Fruit fly (Drosophila melanogaster) whole organism, embryonic: ENCODE data around the gene sphinx1.

Source experiments
- Antp ChIP-seq: fragments of 200-800 bp; sonication (Bioruptor generic); optimal IDR thresholded peaks from 3 replicates; lab custom pipeline; 2016; ENCODE audit warnings: missing biosample characterization, missing genetic modification characterization
- CG10209 ChIP-seq: fragments of 200-800 bp; sonication (Bioruptor generic); optimal IDR thresholded peaks from 3 replicates; lab custom pipeline; 2017; ENCODE audit warnings: missing biosample characterization, mild to moderate bottlenecking, missing genetic modification characterization, missing genetic modification reagents
- CG10274 ChIP-seq: fragments of 200-800 bp; sonication (Bioruptor generic); optimal IDR thresholded peaks from 3 replicates; lab custom pipeline; 2017; ENCODE audit warnings: missing biosample characterization, mild to moderate bottlenecking, missing genetic modification characterization
- CG10543 ChIP-seq: fragments of 200-800 bp; sonication (Bioruptor generic); optimal IDR thresholded peaks from 3 replicates; lab custom pipeline; 2017; ENCODE audit warnings: missing biosample characterization, mild to moderate bottlenecking, missing genetic modification characterization, moderate library complexity
- CG11504 ChIP-seq: fragments of 200-800 bp; sonication (Bioruptor generic); optimal IDR thresholded peaks from 3 replicates; lab custom pipeline; 2019; ENCODE audit warnings: missing biosample characterization, mild to moderate bottlenecking, missing genetic modification characterization, moderate library complexity
- CG12104 ChIP-seq: fragments of 200-800 bp; sonication (Bioruptor generic); optimal IDR thresholded peaks from 3 replicates; lab custom pipeline; 2016; ENCODE audit warnings: missing biosample characterization, missing genetic modification characterization
- CG12299 ChIP-seq: fragments of 200-800 bp; sonication (Bioruptor generic); optimal IDR thresholded peaks from 2 replicates; lab custom pipeline; 2018; ENCODE audit warnings: missing biosample characterization, mild to moderate bottlenecking, missing genetic modification characterization
- CG12391 ChIP-seq: fragments of 200-800 bp; sonication (Bioruptor generic); optimal IDR thresholded peaks from 3 replicates; lab custom pipeline; 2018; ENCODE audit warnings: missing biosample characterization, mild to moderate bottlenecking, missing genetic modification characterization, moderate library complexity
- CG12659 ChIP-seq: fragments of 200-800 bp; sonication (Bioruptor generic); optimal IDR thresholded peaks from 3 replicates; lab custom pipeline; 2017; ENCODE audit warnings: mild to moderate bottlenecking, missing biosample characterization, missing genetic modification reagents, missing genetic modification characterization
- CG15601 ChIP-seq: fragments of 200-800 bp; sonication (Bioruptor generic); optimal IDR thresholded peaks from 3 replicates; lab custom pipeline; 2019; ENCODE audit warnings: missing biosample characterization, mild to moderate bottlenecking, missing genetic modification characterization, moderate library complexity
- CG2120 ChIP-seq: fragments of 200-800 bp; sonication (Bioruptor generic); optimal IDR thresholded peaks from 3 replicates; lab custom pipeline; 2016; ENCODE audit warnings: missing biosample characterization, missing genetic modification characterization
- CG2129 ChIP-seq: fragments of 200-800 bp; sonication (Bioruptor generic); IDR thresholded peaks from 2 replicates; pipeline ENCODE4 v1.3.6; 2022; ENCODE audit warnings: missing biosample characterization, missing genetic modification characterization; ENCODE audit not compliant: partially characterized antibody
- CG3407 ChIP-seq: fragments of 200-800 bp; sonication (Bioruptor generic); optimal IDR thresholded peaks from 2 replicates; lab custom pipeline; 2018; ENCODE audit warnings: missing biosample characterization, mild to moderate bottlenecking, missing genetic modification characterization
- CG5180 ChIP-seq: fragments of 200-800 bp; sonication (Bioruptor generic); optimal IDR thresholded peaks from 3 replicates; lab custom pipeline; 2017; ENCODE audit warnings: missing biosample characterization, missing genetic modification characterization, mild to moderate bottlenecking, moderate library complexity, missing genetic modification reagents
- Deaf1 ChIP-seq: fragments of 200-800 bp; optimal IDR thresholded peaks from 3 replicates; lab custom pipeline; 2019; ENCODE audit warnings: missing biosample characterization, mild to moderate bottlenecking, missing genetic modification characterization, moderate library complexity
- Drgx ChIP-seq: fragments of 200-800 bp; sonication (Bioruptor generic); IDR thresholded peaks from 2 replicates; pipeline ENCODE4 v1.3.6; 2022; ENCODE audit warnings: missing biosample characterization, missing genetic modification characterization
- Elba2 ChIP-seq: fragments of 200-800 bp; sonication (Bioruptor generic); optimal IDR thresholded peaks from 3 replicates; lab custom pipeline; 2016; ENCODE audit warnings: missing biosample characterization, missing genetic modification characterization
- Fer1 ChIP-seq: fragments of 200-800 bp; sonication (Bioruptor generic); optimal IDR thresholded peaks from 2 replicates; lab custom pipeline; 2017; ENCODE audit warnings: missing biosample characterization, mild to moderate bottlenecking, missing genetic modification characterization
- GATAe ChIP-seq: fragments of 200-800 bp; sonication (Bioruptor generic); conservative IDR thresholded peaks from 2 replicates; pipeline ENCODE4 v1.3.6; 2022; ENCODE audit warnings: missing biosample characterization, missing genetic modification characterization
- H2.0 ChIP-seq: fragments of 200-800 bp; sonication (Bioruptor generic); IDR thresholded peaks from 2 replicates; pipeline ENCODE4 v1.3.6; 2022; ENCODE audit warnings: missing biosample characterization, missing genetic modification characterization
- Jarid2 ChIP-seq: fragments of 200-800 bp; sonication (Bioruptor generic); optimal IDR thresholded peaks from 3 replicates; lab custom pipeline; 2017; ENCODE audit warnings: mild to moderate bottlenecking, missing biosample characterization, missing genetic modification reagents, missing genetic modification characterization
- Lhr ChIP-seq: fragments of 200-800 bp; sonication (Bioruptor generic); optimal IDR thresholded peaks from 3 replicates; lab custom pipeline; 2017; ENCODE audit warnings: mild to moderate bottlenecking, missing biosample characterization, missing genetic modification reagents, missing genetic modification characterization
- Mes4 ChIP-seq: fragments of 200-800 bp; sonication (Bioruptor generic); optimal IDR thresholded peaks from 2 replicates; lab custom pipeline; 2016; ENCODE audit warnings: missing biosample characterization, missing genetic modification characterization
- Mrtf ChIP-seq: fragments of 200-800 bp; sonication (Bioruptor generic); IDR thresholded peaks from 3 replicates; pipeline ENCODE4 v1.3.6; 2022; ENCODE audit warnings: missing biosample characterization, missing genetic modification characterization
- Nf-YB ChIP-seq: fragments of 200-800 bp; sonication (Bioruptor generic); optimal IDR thresholded peaks from 3 replicates; lab custom pipeline; 2019; ENCODE audit warnings: missing biosample characterization, mild to moderate bottlenecking, missing genetic modification characterization, moderate library complexity
- Rfx ChIP-seq: fragments of 200-800 bp; sonication (Bioruptor generic); IDR thresholded peaks from 2 replicates; pipeline ENCODE4 v1.3.6; 2022; ENCODE audit warnings: missing biosample characterization, missing genetic modification characterization
- Taf1 ChIP-seq: fragments of 200-800 bp; sonication (Bioruptor generic); IDR thresholded peaks from 2 replicates; pipeline ENCODE4 v1.3.6; 2022; ENCODE audit warnings: missing biosample characterization, missing genetic modification characterization
- Tbp ChIP-seq: fragments of >200 bp; optimal IDR thresholded peaks from 2 replicates; lab custom pipeline; 2018; ENCODE audit warnings: missing biosample characterization, missing genetic modification characterization
- amos ChIP-seq: fragments of 200-800 bp; sonication (Bioruptor generic); IDR thresholded peaks from 2 replicates; pipeline ENCODE4 v1.3.6; 2022; ENCODE audit warnings: missing biosample characterization, missing genetic modification characterization; ENCODE audit not compliant: partially characterized antibody
- ash1 ChIP-seq: fragments of 200-800 bp; sonication (Bioruptor generic); optimal IDR thresholded peaks from 2 replicates; lab custom pipeline; 2018; ENCODE audit warnings: missing biosample characterization, mild to moderate bottlenecking, missing genetic modification characterization
- cas ChIP-seq: fragments of 200-800 bp; sonication (Bioruptor generic); IDR thresholded peaks from 2 replicates; pipeline ENCODE4 v1.3.6; 2022; ENCODE audit warnings: missing biosample characterization, missing genetic modification characterization
- caup ChIP-seq: fragments of 200-800 bp; sonication (Bioruptor generic); optimal IDR thresholded peaks from 3 replicates; lab custom pipeline; 2017; ENCODE audit warnings: missing biosample characterization, mild to moderate bottlenecking, missing genetic modification characterization, moderate library complexity; ENCODE audit not compliant: severe bottlenecking
- dati ChIP-seq: fragments of 200-800 bp; sonication (Bioruptor generic); IDR thresholded peaks from 2 replicates; pipeline ENCODE4 v1.3.6; 2022; ENCODE audit warnings: missing biosample characterization, missing genetic modification characterization
- esg ChIP-seq: fragments of 200-800 bp; sonication (Bioruptor generic); conservative IDR thresholded peaks from 2 replicates; pipeline ENCODE4 v1.3.6; 2022; ENCODE audit warnings: missing biosample characterization, missing genetic modification characterization
- fd64A ChIP-seq: fragments of 200-800 bp; sonication (Bioruptor generic); optimal IDR thresholded peaks from 3 replicates; lab custom pipeline; 2018; ENCODE audit warnings: missing biosample characterization, mild to moderate bottlenecking, missing genetic modification characterization
- gsb ChIP-seq: fragments of 200-800 bp; sonication (Bioruptor generic); IDR thresholded peaks from 2 replicates; pipeline ENCODE4 v1.3.6; 2022; ENCODE audit warnings: missing biosample characterization, missing genetic modification characterization
- gt ChIP-seq: fragments of 200-800 bp; sonication (Bioruptor generic); IDR thresholded peaks from 2 replicates; pipeline ENCODE4 v1.3.6; 2022; ENCODE audit warnings: missing biosample characterization, missing genetic modification characterization
- ind ChIP-seq: fragments of 200-800 bp; sonication (Bioruptor generic); optimal IDR thresholded peaks from 3 replicates; lab custom pipeline; 2016; ENCODE audit warnings: missing biosample characterization, missing genetic modification characterization
- jigr1 ChIP-seq: fragments of 200-800 bp; sonication (Bioruptor generic); IDR thresholded peaks from 3 replicates; pipeline ENCODE4 v1.3.6; 2022; ENCODE audit warnings: missing biosample characterization, missing genetic modification characterization
- jing ChIP-seq: fragments of 200-800 bp; sonication (Bioruptor generic); optimal IDR thresholded peaks from 2 replicates; lab custom pipeline; 2018; ENCODE audit warnings: missing biosample characterization, mild to moderate bottlenecking, missing genetic modification characterization
- nerfin-1 ChIP-seq: fragments of 200-800 bp; sonication (Bioruptor generic); optimal IDR thresholded peaks from 3 replicates; lab custom pipeline; 2019; ENCODE audit warnings: missing biosample characterization, mild to moderate bottlenecking, missing genetic modification characterization, moderate library complexity
- prd ChIP-seq, 3 experiments: fragments of >200 bp in 2 of 3; fragments of 200-800 bp in 1 of 3; sonication (Bioruptor generic) in 1 of 3; optimal IDR thresholded peaks in 2 of 3; IDR thresholded peaks in 1 of 3; 2 replicates in 2 of 3; 3 replicates in 1 of 3; pipeline versions ENCODE4 v1.3.6 to Lab custom; 2017 to 2022; ENCODE audit warnings: missing biosample characterization in 1 of 3, missing genetic modification characterization in 1 of 3
- pros ChIP-seq: fragments of 200-800 bp; sonication (Bioruptor generic); optimal IDR thresholded peaks from 3 replicates; lab custom pipeline; 2019; ENCODE audit warnings: missing biosample characterization, mild to moderate bottlenecking, missing genetic modification characterization, moderate library complexity
- repo ChIP-seq: fragments of 200-800 bp; sonication (Bioruptor generic); optimal IDR thresholded peaks from 2 replicates; lab custom pipeline; 2016; ENCODE audit warnings: missing biosample characterization, missing genetic modification characterization
- rib ChIP-seq: fragments of 200-800 bp; sonication (Bioruptor generic); IDR thresholded peaks from 2 replicates; pipeline ENCODE4 v1.3.6; 2022; ENCODE audit warnings: missing biosample characterization, missing genetic modification characterization
- schlank ChIP-seq: fragments of 200-800 bp; sonication (Bioruptor generic); optimal IDR thresholded peaks from 2 replicates; lab custom pipeline; 2018; ENCODE audit warnings: missing biosample characterization, mild to moderate bottlenecking, missing genetic modification characterization
- scrt ChIP-seq: fragments of 200-800 bp; sonication (Bioruptor generic); optimal IDR thresholded peaks from 2 replicates; lab custom pipeline; 2018; ENCODE audit warnings: missing biosample characterization, mild to moderate bottlenecking, missing genetic modification characterization, moderate library complexity
- sens-2 ChIP-seq: fragments of 200-800 bp; sonication (Bioruptor generic); IDR thresholded peaks from 2 replicates; pipeline ENCODE4 v1.3.6; 2022; ENCODE audit warnings: missing biosample characterization, missing genetic modification characterization
- slou ChIP-seq: fragments of 200-800 bp; sonication (Bioruptor generic); optimal IDR thresholded peaks from 3 replicates; lab custom pipeline; 2016; ENCODE audit warnings: missing biosample characterization, missing genetic modification characterization
- sqz ChIP-seq: fragments of 200-800 bp; sonication (Bioruptor generic); optimal IDR thresholded peaks from 3 replicates; lab custom pipeline; 2018; ENCODE audit warnings: missing biosample characterization, mild to moderate bottlenecking, missing genetic modification characterization

Gene sphinx1

dm6 chr3L:7423517-7423916 lies 15.7 kb downstream of the sphinx1 start, which contains the start of gene CG42458 (continued):
- TF ChIP-seq CG12104 (GFP tag; lab: Kevin White, UChicago) (no peak), Mes4 (GFP tag; lab: Kevin White, UChicago) (no peak), CG2120 (GFP tag; lab: Kevin White, UChicago) (no peak), CG11504 (tag; lab: Kevin White, UChicago) (peak; percentile 72), CG10209 (GFP tag; lab: Kevin White, UChicago) (no peak), cas (GFP tag; lab: Robert Waterston, UW) (no peak), sqz (GFP tag; lab: Kevin White, UChicago) (peak; percentile 54), Deaf1 (tag; lab: Kevin White, UChicago) (peak; percentile 99), amos (GFP tag; lab: Robert Waterston, UW) (peak; percentile 16; the same call in 1 of the 2 replicates), CG10543 (GFP tag; lab: Kevin White, UChicago) (peak; percentile 43), Lhr (GFP tag; lab: Kevin White, UChicago) (no peak), Elba2 (GFP tag; lab: Kevin White, UChicago) (no peak), pros (GFP tag; lab: Kevin White, UChicago) (no peak), CG3407 (no peak), slou (GFP tag; lab: Kevin White, UChicago) (no peak), ind (no peak), Rfx (GFP tag; lab: Robert Waterston, UW) (peak; percentile 46), schlank (tag; lab: Kevin White, UChicago) (no peak), rib (GFP tag; lab: Robert Waterston, UW) (no peak), CG12391 (tag; lab: Kevin White, UChicago) (no peak), CG5180 (no peak), CG12299 (tag; lab: Kevin White, UChicago) (no peak), esg (GFP tag; lab: Robert Waterston, UW) (no peak), Antp (GFP tag; lab: Kevin White, UChicago) (no peak), caup (GFP tag; lab: Kevin White, UChicago) (peak; percentile 23), CG10274 (no peak), CG2129 (no peak), prd (optimal IDR thresholded peaks at IDR 0.05; lab: Kevin White, UChicago) (no peak), prd (GFP tag; IDR thresholded peaks at IDR 0.05; lab: Robert Waterston, UW) (0 out of 3 replicates have a peak, but pooled peaks have one; percentile 20), jigr1 (GFP tag; lab: Robert Waterston, UW) (no peak), Fer1 (GFP tag; lab: Kevin White, UChicago) (peak; percentile 27), jing (no peak), H2.0 (GFP tag; lab: Robert Waterston, UW) (no peak), ash1 (GFP tag; lab: Kevin White, UChicago) (no peak), CG15601 (tag; lab: Kevin White, UChicago) (no peak), CG12659 (GFP tag; lab: Kevin White, UChicago) (no peak), GATAe (GFP tag; lab: Robert Waterston, UW) (no peak), dati (no peak), Nf-YB (GFP tag; lab: Kevin White, UChicago) (peak; percentile 54), nerfin-1 (tag; lab: Kevin White, UChicago) (peak; percentile 19), scrt (peak; percentile 6), Mrtf (GFP tag; lab: Robert Waterston, UW) (no peak), fd64A (GFP tag; lab: Kevin White, UChicago) (no peak), sens-2 (GFP tag; lab: Robert Waterston, UW) (no peak), gsb (GFP tag; lab: Robert Waterston, UW) (no peak), Tbp (GFP tag; lab: Kevin White, UChicago) (no peak), Taf1 (GFP tag; lab: Robert Waterston, UW) (no peak), gt (GFP tag; lab: Robert Waterston, UW) (no peak), Drgx (GFP tag; lab: Robert Waterston, UW) (no peak), repo (no peak), Jarid2 (GFP tag; lab: Kevin White, UChicago) (peak; percentile 63)
